Fruit fly (Drosophila melanogaster) whole organism, embryonic: ENCODE measurements around the gene RIOK2.

Experiments
- CG11456 ChIP-seq: fragments of 200-800 bp; sonication (Bioruptor generic); IDR thresholded peaks from 3 replicates; pipeline ENCODE4 v1.3.6; 2022; ENCODE audit warnings: missing biosample characterization, missing genetic modification characterization
- CG12942 ChIP-seq: fragments of 200-800 bp; sonication (Bioruptor generic); optimal IDR thresholded peaks from 3 replicates; lab custom pipeline; 2016; ENCODE audit warnings: missing biosample characterization, missing genetic modification characterization
- CG14441 ChIP-seq: fragments of 200-800 bp; sonication (Bioruptor generic); IDR thresholded peaks from 2 replicates; pipeline ENCODE4 v1.3.6; 2022; ENCODE audit warnings: missing biosample characterization, missing genetic modification characterization
- CG15601 ChIP-seq: fragments of 200-800 bp; sonication (Bioruptor generic); optimal IDR thresholded peaks from 3 replicates; lab custom pipeline; 2019; ENCODE audit warnings: missing biosample characterization, mild to moderate bottlenecking, missing genetic modification characterization, moderate library complexity
- CG15696 ChIP-seq: fragments of 200-800 bp; sonication (Bioruptor generic); optimal IDR thresholded peaks from 2 replicates; lab custom pipeline; 2019; ENCODE audit warnings: missing biosample characterization, mild to moderate bottlenecking, missing genetic modification characterization, moderate library complexity
- CG16813 ChIP-seq: fragments of 200-800 bp; sonication (Bioruptor generic); IDR thresholded peaks from 3 replicates; pipeline ENCODE4 v1.3.6; 2022; ENCODE audit warnings: missing biosample characterization, missing genetic modification characterization; ENCODE audit not compliant: partially characterized antibody
- CG16815 ChIP-seq: fragments of 200-800 bp; sonication (Bioruptor generic); optimal IDR thresholded peaks from 3 replicates; lab custom pipeline; 2017; ENCODE audit warnings: missing biosample characterization, mild to moderate bottlenecking, missing genetic modification characterization
- CG17359 ChIP-seq: fragments of 200-800 bp; sonication (Bioruptor generic); optimal IDR thresholded peaks from 3 replicates; lab custom pipeline; 2018; ENCODE audit warnings: missing biosample characterization, mild to moderate bottlenecking, missing genetic modification characterization, moderate library complexity
- CG18011 ChIP-seq: fragments of 200-800 bp; sonication (Bioruptor generic); optimal IDR thresholded peaks from 2 replicates; lab custom pipeline; 2017; ENCODE audit warnings: missing biosample characterization, missing genetic modification characterization, mild to moderate bottlenecking, moderate library complexity, missing genotype
- CG42726 ChIP-seq: fragments of 200-800 bp; sonication (Bioruptor generic); IDR thresholded peaks from 2 replicates; pipeline ENCODE4 v1.3.6; 2022; ENCODE audit warnings: missing biosample characterization, missing genetic modification characterization; ENCODE audit not compliant: partially characterized antibody
- CG5245 ChIP-seq: fragments of 200-800 bp; sonication (Bioruptor generic); optimal IDR thresholded peaks from 3 replicates; lab custom pipeline; 2016; ENCODE audit warnings: missing biosample characterization, missing genetic modification characterization
- CG5953 ChIP-seq: fragments of 200-800 bp; sonication (Bioruptor generic); IDR thresholded peaks from 2 replicates; pipeline ENCODE4 v1.3.6; 2022; ENCODE audit warnings: missing biosample characterization, missing genetic modification characterization
- CG6791 ChIP-seq: fragments of 200-800 bp; sonication (Bioruptor generic); IDR thresholded peaks from 3 replicates; pipeline ENCODE4 v1.3.6; 2022; ENCODE audit warnings: missing biosample characterization, missing genetic modification characterization; ENCODE audit not compliant: partially characterized antibody
- CG7987 ChIP-seq: fragments of 200-800 bp; sonication (Bioruptor generic); optimal IDR thresholded peaks from 2 replicates; lab custom pipeline; 2018; ENCODE audit warnings: missing biosample characterization, mild to moderate bottlenecking, missing genetic modification characterization, moderate library complexity
- D19A ChIP-seq: fragments of 200-800 bp; optimal IDR thresholded peaks from 3 replicates; lab custom pipeline; 2019; ENCODE audit warnings: missing biosample characterization, mild to moderate bottlenecking, missing genetic modification characterization, moderate library complexity
- Doc3 ChIP-seq: fragments of 200-800 bp; sonication (Bioruptor generic); IDR thresholded peaks from 3 replicates; pipeline ENCODE4 v1.3.6; 2022; ENCODE audit warnings: missing biosample characterization, missing genetic modification characterization; ENCODE audit not compliant: partially characterized antibody
- Dref ChIP-seq: fragments of 200-800 bp; sonication (Bioruptor generic); IDR thresholded peaks from 2 replicates; pipeline ENCODE4 v1.3.6; 2022; ENCODE audit warnings: missing biosample characterization, missing genetic modification characterization
- Hr51 ChIP-seq, 2 experiments: fragments of 200-800 bp; sonication (Bioruptor generic); optimal IDR thresholded peaks; 2 replicates in 1 of 2; 3 replicates in 1 of 2; lab custom pipeline; 2016 to 2018; ENCODE audit warnings: missing biosample characterization in 2 of 2, missing genetic modification characterization in 2 of 2, mild to moderate bottlenecking in 1 of 2, moderate library complexity in 1 of 2
- Jarid2 ChIP-seq: fragments of 200-800 bp; sonication (Bioruptor generic); optimal IDR thresholded peaks from 3 replicates; lab custom pipeline; 2017; ENCODE audit warnings: mild to moderate bottlenecking, missing biosample characterization, missing genetic modification reagents, missing genetic modification characterization
- Lpt ChIP-seq: fragments of >200 bp; optimal IDR thresholded peaks from 2 replicates; lab custom pipeline; 2018; ENCODE audit warnings: missing biosample characterization, missing genetic modification characterization
- Med ChIP-seq: fragments of 200-800 bp; sonication (Bioruptor generic); peaks from one replicate; lab custom pipeline; 2016; ENCODE audit warnings: missing biosample characterization, missing genetic modification characterization, mild to moderate bottlenecking, inconsistent platforms, moderate library complexity
- NK7.1 ChIP-seq: fragments of 200-800 bp; sonication (Bioruptor generic); optimal IDR thresholded peaks from 3 replicates; lab custom pipeline; 2016; ENCODE audit warnings: missing biosample characterization, missing genetic modification characterization
- Optix ChIP-seq: fragments of 200-800 bp; sonication (Bioruptor generic); IDR thresholded peaks from 3 replicates; pipeline ENCODE4 v1.3.6; 2022; ENCODE audit warnings: missing biosample characterization, missing genetic modification characterization
- Xrp1 ChIP-seq: fragments of 200-800 bp; sonication (Bioruptor generic); IDR thresholded peaks from 2 replicates; pipeline ENCODE4 v1.3.6; 2022; ENCODE audit warnings: missing biosample characterization, missing genetic modification characterization
- al ChIP-seq: fragments of 200-800 bp; sonication (Bioruptor generic); IDR thresholded peaks from 2 replicates; pipeline ENCODE4 v1.3.6; 2022; ENCODE audit warnings: missing biosample characterization, missing genetic modification characterization
- bab2 ChIP-seq: fragments of 200-800 bp; sonication (Bioruptor generic); optimal IDR thresholded peaks from 2 replicates; lab custom pipeline; 2016; ENCODE audit warnings: missing biosample characterization, missing genetic modification characterization
- bigmax ChIP-seq: fragments of 200-800 bp; sonication (Bioruptor generic); optimal IDR thresholded peaks from 2 replicates; lab custom pipeline; 2018; ENCODE audit warnings: missing biosample characterization, mild to moderate bottlenecking, missing genetic modification characterization
- chif ChIP-seq, 2 experiments: fragments of 200-800 bp; sonication (Bioruptor generic); optimal IDR thresholded peaks; 3 replicates each; lab custom pipeline; 2016; ENCODE audit warnings: missing biosample characterization in 2 of 2, missing genetic modification characterization in 2 of 2
- ci ChIP-seq: fragments of 200-800 bp; sonication (Bioruptor generic); IDR thresholded peaks from 3 replicates; pipeline ENCODE4 v1.3.6; 2022; ENCODE audit warnings: missing biosample characterization, missing genetic modification characterization
- danr ChIP-seq: fragments of 200-800 bp; sonication (Bioruptor generic); IDR thresholded peaks from 2 replicates; pipeline ENCODE4 v1.3.6; 2022; ENCODE audit warnings: missing biosample characterization, missing genetic modification characterization
- dpn ChIP-seq, 2 experiments: fragments of 200-800 bp; sonication (Bioruptor generic); optimal IDR thresholded peaks; 3 replicates each; lab custom pipeline; 2016; ENCODE audit warnings: missing biosample characterization in 2 of 2, missing genetic modification characterization in 2 of 2
- fru ChIP-seq: fragments of >200 bp; optimal IDR thresholded peaks from 2 replicates; lab custom pipeline; 2017
- kah ChIP-seq: fragments of 200-800 bp; sonication (Bioruptor generic); optimal IDR thresholded peaks from 2 replicates; lab custom pipeline; 2018; ENCODE audit warnings: missing biosample characterization, mild to moderate bottlenecking, missing genetic modification characterization
- klu ChIP-seq: fragments of 200-800 bp; sonication (Bioruptor generic); IDR thresholded peaks from 2 replicates; pipeline ENCODE4 v1.3.6; 2022; ENCODE audit warnings: missing biosample characterization, missing genetic modification characterization
- kni ChIP-seq: fragments of 200-800 bp; sonication (Bioruptor generic); optimal IDR thresholded peaks from 3 replicates; lab custom pipeline; 2017; ENCODE audit warnings: mild to moderate bottlenecking, missing biosample characterization, missing genetic modification reagents, missing genetic modification characterization
- luna ChIP-seq: fragments of 200-800 bp; sonication (Bioruptor generic); optimal IDR thresholded peaks from 2 replicates; lab custom pipeline; 2016; ENCODE audit warnings: missing biosample characterization, missing genetic modification characterization
- phol ChIP-seq: fragments of 200-800 bp; sonication (Bioruptor generic); optimal IDR thresholded peaks from 3 replicates; lab custom pipeline; 2018; ENCODE audit warnings: missing biosample characterization, mild to moderate bottlenecking, missing genetic modification characterization, moderate library complexity
- prd ChIP-seq, 3 experiments: fragments of >200 bp in 2 of 3; fragments of 200-800 bp in 1 of 3; sonication (Bioruptor generic) in 1 of 3; optimal IDR thresholded peaks in 2 of 3; IDR thresholded peaks in 1 of 3; 2 replicates in 2 of 3; 3 replicates in 1 of 3; pipeline versions ENCODE4 v1.3.6 to Lab custom; 2017 to 2022; ENCODE audit warnings: missing biosample characterization in 1 of 3, missing genetic modification characterization in 1 of 3
- pros ChIP-seq: fragments of 200-800 bp; sonication (Bioruptor generic); optimal IDR thresholded peaks from 3 replicates; lab custom pipeline; 2019; ENCODE audit warnings: missing biosample characterization, mild to moderate bottlenecking, missing genetic modification characterization, moderate library complexity
- psq ChIP-seq: fragments of 200-800 bp; sonication (Bioruptor generic); optimal IDR thresholded peaks from 2 replicates; lab custom pipeline; 2017; ENCODE audit warnings: missing biosample characterization, missing genetic modification characterization
- ro ChIP-seq: fragments of 200-800 bp; sonication (Bioruptor generic); IDR thresholded peaks from 2 replicates; pipeline ENCODE4 v1.3.6; 2022; ENCODE audit warnings: missing biosample characterization, missing genetic modification characterization
- schlank ChIP-seq: fragments of 200-800 bp; sonication (Bioruptor generic); optimal IDR thresholded peaks from 2 replicates; lab custom pipeline; 2018; ENCODE audit warnings: missing biosample characterization, mild to moderate bottlenecking, missing genetic modification characterization
- sd ChIP-seq: fragments of 200-800 bp; sonication (Bioruptor generic); optimal IDR thresholded peaks from 3 replicates; lab custom pipeline; 2018; ENCODE audit warnings: missing biosample characterization, mild to moderate bottlenecking, missing genetic modification characterization, moderate library complexity
- sens ChIP-seq: fragments of 200-800 bp; sonication (Bioruptor generic); peaks from one replicate; lab custom pipeline; 2016; ENCODE audit warnings: missing biosample characterization, missing genetic modification characterization
- sug ChIP-seq: fragments of 200-800 bp; optimal IDR thresholded peaks from 2 replicates; lab custom pipeline; 2019; ENCODE audit warnings: missing biosample characterization, mild to moderate bottlenecking, missing genetic modification characterization, moderate library complexity
- tap ChIP-seq: fragments of 200-800 bp; optimal IDR thresholded peaks from 3 replicates; lab custom pipeline; 2019; ENCODE audit warnings: missing biosample characterization, mild to moderate bottlenecking, missing genetic modification characterization, moderate library complexity
- trem ChIP-seq: fragments of 200-800 bp; optimal IDR thresholded peaks from 3 replicates; lab custom pipeline; 2019; ENCODE audit warnings: missing biosample characterization, mild to moderate bottlenecking, missing genetic modification characterization, moderate library complexity
- wdn ChIP-seq: fragments of 200-800 bp; sonication (Bioruptor generic); IDR thresholded peaks from 2 replicates; pipeline ENCODE4 v1.3.6; 2022; ENCODE audit warnings: missing biosample characterization, missing genetic modification characterization
- yki ChIP-seq: fragments of >200 bp; optimal IDR thresholded peaks from 3 replicates; lab custom pipeline; 2018

RIOK2 gene

dm6 chr3R:25265589-25266201 is at the start of gene RIOK2, which contains the start of gene GlnRS (continued):
- TF ChIP-seq Hr51 (GFP tag; optimal IDR thresholded peaks at IDR 0.05; lab: Kevin White, UChicago) (no peak), ci (GFP tag; lab: Robert Waterston, UW) (no peak; the same call in 2 of the 3 replicates), Dref (GFP tag; lab: Robert Waterston, UW) (peak; percentile 88), CG16815 (GFP tag; lab: Kevin White, UChicago) (no peak), sens (GFP tag; lab: Kevin White, UChicago) (peak; percentile 71), Jarid2 (GFP tag; lab: Kevin White, UChicago) (no peak), NK7.1 (no peak), CG17359 (tag; lab: Kevin White, UChicago) (no peak), chif (GFP tag; optimal IDR thresholded peaks at IDR 0.05; lab: Kevin White, UChicago) (no peak), kah (GFP tag; lab: Kevin White, UChicago) (peak; percentile 44), pros (GFP tag; lab: Kevin White, UChicago) (no peak), dpn (GFP tag; optimal IDR thresholded peaks at IDR 0.05; lab: Kevin White, UChicago) (peak in 1 of 2 experiments; percentile 18), phol (tag; lab: Kevin White, UChicago) (peak; percentile 69), yki (no peak), trem (tag; lab: Kevin White, UChicago) (peak; percentile 81), CG5245 (GFP tag; lab: Kevin White, UChicago) (no peak), Optix (GFP tag; lab: Robert Waterston, UW) (no peak), bab2 (GFP tag; lab: Kevin White, UChicago) (no peak), danr (GFP tag; lab: Robert Waterston, UW) (no peak), schlank (tag; lab: Kevin White, UChicago) (no peak), CG15696 (no peak), psq (GFP tag; lab: Kevin White, UChicago) (no peak), Doc3 (GFP tag; lab: Robert Waterston, UW) (peak; percentile 92), CG14441 (GFP tag; lab: Robert Waterston, UW) (no peak), sug (peak; percentile 56), bigmax (GFP tag; lab: Kevin White, UChicago) (peak; percentile 55), wdn (GFP tag; lab: Robert Waterston, UW) (no peak), CG7987 (peak; percentile 49)
- TF ChIP-seq, all 482 proteins: peak for 131

dm6 chr3R:25215997-25216396 is 49.6 kb upstream of the RIOK2 start, which contains the start of gene CG31106:
CG31106 (plus strand) TSS chr3R:25216297.
- TF ChIP-seq prd (optimal IDR thresholded peaks at IDR 0.05; lab: Kevin White, UChicago) (no peak), prd (GFP tag; IDR thresholded peaks at IDR 0.05; lab: Robert Waterston, UW) (no peak), Med (GFP tag; lab: Kevin White, UChicago) (peak; percentile 22), kni (GFP tag; lab: Kevin White, UChicago) (no peak), tap (tag; lab: Kevin White, UChicago) (no peak), CG11456 (no peak), CG12942 (no peak), fru (lab: Kevin White, UChicago) (no peak)

dm6 chr3R:25219018-25219417 is 46.6 kb upstream of the RIOK2 start, which contains the start of gene CG31103:
CG31103 (plus strand) TSS chr3R:25219318.
- no peak for TF ChIP-seq Lpt
- TF ChIP-seq CG16813 = no peak
- no peak for TF ChIP-seq al (GFP tag; lab: Robert Waterston, UW)
- TF ChIP-seq Xrp1 = no peak
- TF ChIP-seq ro (GFP tag; lab: Robert Waterston, UW) = no peak
- no peak for TF ChIP-seq luna
- no peak for TF ChIP-seq CG42726 (GFP tag; lab: Robert Waterston, UW)
- no peak for TF ChIP-seq D19A (tag; lab: Kevin White, UChicago)
- TF ChIP-seq CG15601 (tag; lab: Kevin White, UChicago) = no peak
- TF ChIP-seq sd (tag; lab: Kevin White, UChicago) = no peak
- no peak for TF ChIP-seq klu (GFP tag; lab: Robert Waterston, UW)
- TF ChIP-seq CG18011 (GFP tag; lab: Kevin White, UChicago) = no peak
- no peak for TF ChIP-seq CG6791
- TF ChIP-seq CG5953 (GFP tag; lab: Robert Waterston, UW) = no peak
- TF ChIP-seq, all 482 proteins: peak for 0
